Fruit fly (Drosophila melanogaster) whole organism, prepupa: ENCODE data around the gene FoxP.

Source experiments
- Blimp-1 ChIP-seq: fragments of 200-800 bp; sonication (Bioruptor generic); optimal IDR thresholded peaks from 3 replicates; lab custom pipeline; 2017; ENCODE audit warnings: missing biosample characterization, missing genetic modification characterization, mild to moderate bottlenecking, moderate library complexity, missing genetic modification reagents
- CG10669 ChIP-seq: fragments of 200-800 bp; sonication (Bioruptor generic); optimal IDR thresholded peaks from 3 replicates; lab custom pipeline; 2018; ENCODE audit warnings: missing biosample characterization, mild to moderate bottlenecking, missing genetic modification characterization, moderate library complexity
- CG11294 ChIP-seq: fragments of 200-800 bp; sonication (Bioruptor generic); IDR thresholded peaks from 2 replicates; pipeline ENCODE4 v1.3.6; 2022; ENCODE audit warnings: missing biosample characterization, missing genetic modification characterization
- CG11902 ChIP-seq: fragments of 200-800 bp; sonication (Bioruptor generic); optimal IDR thresholded peaks from 3 replicates; lab custom pipeline; 2016; ENCODE audit warnings: missing biosample characterization, missing genetic modification characterization
- CG15336 ChIP-seq: fragments of 200-800 bp; sonication (Bioruptor generic); IDR thresholded peaks from 2 replicates; pipeline ENCODE4 v1.3.6; 2022; ENCODE audit warnings: missing biosample characterization, missing genetic modification characterization
- CG1621 ChIP-seq: fragments of 200-800 bp; sonication (Bioruptor generic); optimal IDR thresholded peaks from 3 replicates; lab custom pipeline; 2018; ENCODE audit warnings: missing biosample characterization, mild to moderate bottlenecking, missing genetic modification characterization
- CG16779 ChIP-seq: fragments of 200-800 bp; sonication (Bioruptor generic); optimal IDR thresholded peaks from 3 replicates; lab custom pipeline; 2017; ENCODE audit warnings: missing biosample characterization, mild to moderate bottlenecking, missing genetic modification characterization
- CG31627 ChIP-seq: fragments of 200-800 bp; sonication (Bioruptor generic); optimal IDR thresholded peaks from 3 replicates; lab custom pipeline; 2016; ENCODE audit warnings: missing biosample characterization, missing genetic modification characterization
- CG32006 ChIP-seq: fragments of 200-800 bp; sonication (Bioruptor generic); optimal IDR thresholded peaks from 3 replicates; lab custom pipeline; 2017; ENCODE audit warnings: missing biosample characterization, mild to moderate bottlenecking, missing genetic modification characterization
- CG4318 ChIP-seq: fragments of 200-800 bp; sonication (Bioruptor generic); optimal IDR thresholded peaks from 3 replicates; lab custom pipeline; 2017; ENCODE audit warnings: missing biosample characterization, mild to moderate bottlenecking, missing genetic modification characterization
- CG6163 ChIP-seq: fragments of 200-800 bp; sonication (Bioruptor generic); IDR thresholded peaks from 3 replicates; pipeline ENCODE4 v1.3.6; 2022; ENCODE audit warnings: missing biosample characterization, missing genetic modification characterization
- CG6276 ChIP-seq: fragments of 200-800 bp; sonication (Bioruptor generic); optimal IDR thresholded peaks from 2 replicates; lab custom pipeline; 2017; ENCODE audit warnings: missing biosample characterization, mild to moderate bottlenecking, missing genetic modification characterization
- CG6808 ChIP-seq: fragments of 200-800 bp; sonication (Bioruptor generic); optimal IDR thresholded peaks from 3 replicates; lab custom pipeline; 2017; ENCODE audit warnings: missing biosample characterization, missing genetic modification characterization, mild to moderate bottlenecking, moderate library complexity, missing genetic modification reagents
- CG6854 ChIP-seq: fragments of 200-800 bp; sonication (Bioruptor generic); optimal IDR thresholded peaks from 2 replicates; lab custom pipeline; 2017; ENCODE audit warnings: missing biosample characterization, mild to moderate bottlenecking, missing genetic modification characterization
- CG8119 ChIP-seq: fragments of 200-800 bp; sonication (Bioruptor generic); IDR thresholded peaks from 3 replicates; pipeline ENCODE4 v1.3.6; 2022; ENCODE audit warnings: missing biosample characterization, missing genetic modification characterization
- CG8319 ChIP-seq: fragments of 200-800 bp; sonication (Bioruptor generic); optimal IDR thresholded peaks from 3 replicates; lab custom pipeline; 2016; ENCODE audit warnings: missing biosample characterization, missing genetic modification characterization
- Eip75B ChIP-seq: fragments of 200-800 bp; sonication (Bioruptor generic); optimal IDR thresholded peaks from 3 replicates; lab custom pipeline; 2016; ENCODE audit warnings: missing biosample characterization, missing genetic modification characterization
- Eip93F ChIP-seq: fragments of 200-800 bp; sonication (Bioruptor generic); optimal IDR thresholded peaks from 2 replicates; lab custom pipeline; 2016; ENCODE audit warnings: missing biosample characterization, mild to moderate bottlenecking, missing genetic modification characterization
- Ets21C ChIP-seq: fragments of 200-800 bp; sonication (Bioruptor generic); optimal IDR thresholded peaks from 3 replicates; lab custom pipeline; 2016; ENCODE audit warnings: missing biosample characterization, missing genetic modification characterization
- Gug ChIP-seq: fragments of 200-800 bp; sonication (Bioruptor generic); IDR thresholded peaks from 2 replicates; pipeline ENCODE4 v1.3.6; 2022; ENCODE audit warnings: missing biosample characterization, missing genetic modification characterization
- Hr38 ChIP-seq: sonication (Bioruptor generic); optimal IDR thresholded peaks from 2 replicates; lab custom pipeline; 2016; ENCODE audit warnings: missing biosample characterization, missing genetic modification characterization
- Hr4 ChIP-seq: fragments of 200-800 bp; sonication (Bioruptor generic); optimal IDR thresholded peaks from 3 replicates; lab custom pipeline; 2016; ENCODE audit warnings: missing biosample characterization, missing genetic modification characterization
- Lpt ChIP-seq: fragments of 200-800 bp; sonication (Bioruptor generic); optimal IDR thresholded peaks from 3 replicates; lab custom pipeline; 2016; ENCODE audit warnings: missing biosample characterization, missing genetic modification characterization
- Met ChIP-seq: fragments of 200-800 bp; sonication (Bioruptor generic); optimal IDR thresholded peaks from 3 replicates; lab custom pipeline; 2016; ENCODE audit warnings: missing biosample characterization, missing genetic modification characterization
- OdsH ChIP-seq: fragments of 200-800 bp; sonication (Bioruptor generic); optimal IDR thresholded peaks from 3 replicates; lab custom pipeline; 2016; ENCODE audit warnings: missing biosample characterization, missing genetic modification characterization
- Smox ChIP-seq: fragments of 200-800 bp; sonication (Bioruptor generic); optimal IDR thresholded peaks from 3 replicates; lab custom pipeline; 2016; ENCODE audit warnings: missing biosample characterization, missing genetic modification characterization
- Sox15 ChIP-seq: fragments of 200-800 bp; sonication (Bioruptor generic); optimal IDR thresholded peaks from 3 replicates; lab custom pipeline; 2016; ENCODE audit warnings: missing biosample characterization, missing genetic modification characterization
- achi ChIP-seq: fragments of 200-800 bp; sonication (Bioruptor generic); optimal IDR thresholded peaks from 3 replicates; lab custom pipeline; 2016; ENCODE audit warnings: missing biosample characterization, missing genetic modification characterization
- acj6 ChIP-seq: fragments of 200-800 bp; sonication (Bioruptor generic); optimal IDR thresholded peaks from 3 replicates; lab custom pipeline; 2016; ENCODE audit warnings: missing biosample characterization, missing genetic modification characterization
- cyc ChIP-seq: fragments of 200-800 bp; sonication (Bioruptor generic); optimal IDR thresholded peaks from 3 replicates; lab custom pipeline; 2016; ENCODE audit warnings: missing biosample characterization, missing genetic modification characterization
- dsx ChIP-seq: fragments of 200-800 bp; optimal IDR thresholded peaks from 3 replicates; lab custom pipeline; 2019; ENCODE audit warnings: missing biosample characterization, mild to moderate bottlenecking, missing genetic modification characterization, moderate library complexity; ENCODE audit not compliant: poor library complexity, severe bottlenecking
- esn ChIP-seq: fragments of 200-800 bp; sonication (Bioruptor generic); optimal IDR thresholded peaks from 2 replicates; lab custom pipeline; 2016; ENCODE audit warnings: missing biosample characterization, mild to moderate bottlenecking, missing genetic modification characterization, moderate library complexity
- fd59A ChIP-seq: fragments of 200-800 bp; sonication (Bioruptor generic); optimal IDR thresholded peaks from 2 replicates; lab custom pipeline; 2017; ENCODE audit warnings: missing biosample characterization, mild to moderate bottlenecking, missing genetic modification characterization, missing genetic modification reagents
- fkh ChIP-seq: fragments of 200-800 bp; sonication (Bioruptor generic); optimal IDR thresholded peaks from 3 replicates; lab custom pipeline; 2017; ENCODE audit warnings: missing biosample characterization, mild to moderate bottlenecking, missing genetic modification characterization, moderate library complexity
- lz ChIP-seq: fragments of 200-800 bp; sonication (Bioruptor generic); optimal IDR thresholded peaks from 3 replicates; lab custom pipeline; 2016; ENCODE audit warnings: missing biosample characterization, missing genetic modification characterization
- net ChIP-seq: fragments of 200-800 bp; sonication (Bioruptor generic); optimal IDR thresholded peaks from 3 replicates; lab custom pipeline; 2016; ENCODE audit warnings: missing biosample characterization, missing genetic modification characterization
- pdm3 ChIP-seq: fragments of 200-800 bp; sonication (Bioruptor generic); optimal IDR thresholded peaks from 3 replicates; lab custom pipeline; 2016; ENCODE audit warnings: missing biosample characterization, missing genetic modification characterization
- salr ChIP-seq, 2 experiments: fragments of 200-800 bp; sonication (Bioruptor generic); optimal IDR thresholded peaks; 3 replicates each; lab custom pipeline; 2016 to 2018; ENCODE audit warnings: missing biosample characterization in 2 of 2, missing genetic modification characterization in 2 of 2, mild to moderate bottlenecking in 1 of 2
- spab ChIP-seq: fragments of 200-800 bp; sonication (Bioruptor generic); optimal IDR thresholded peaks from 2 replicates; lab custom pipeline; 2017; ENCODE audit warnings: missing biosample characterization, mild to moderate bottlenecking, missing genetic modification characterization, missing genetic modification reagents
- ss ChIP-seq, 2 experiments: fragments of 200-800 bp; sonication (Bioruptor generic); optimal IDR thresholded peaks; 2 replicates in 1 of 2; 3 replicates in 1 of 2; lab custom pipeline; 2017 to 2018; ENCODE audit warnings: mild to moderate bottlenecking in 2 of 2, missing biosample characterization in 2 of 2, missing genetic modification characterization in 2 of 2, moderate library complexity in 1 of 2
- svp ChIP-seq: fragments of 200-800 bp; sonication (Bioruptor generic); peaks from one replicate; lab custom pipeline; 2016; ENCODE audit warnings: missing biosample characterization, missing genetic modification characterization
- vri ChIP-seq: fragments of 200-800 bp; sonication (Bioruptor generic); optimal IDR thresholded peaks from 3 replicates; lab custom pipeline; 2016; ENCODE audit warnings: missing biosample characterization, mild to moderate bottlenecking, missing genetic modification characterization

The FoxP gene

DNA sequence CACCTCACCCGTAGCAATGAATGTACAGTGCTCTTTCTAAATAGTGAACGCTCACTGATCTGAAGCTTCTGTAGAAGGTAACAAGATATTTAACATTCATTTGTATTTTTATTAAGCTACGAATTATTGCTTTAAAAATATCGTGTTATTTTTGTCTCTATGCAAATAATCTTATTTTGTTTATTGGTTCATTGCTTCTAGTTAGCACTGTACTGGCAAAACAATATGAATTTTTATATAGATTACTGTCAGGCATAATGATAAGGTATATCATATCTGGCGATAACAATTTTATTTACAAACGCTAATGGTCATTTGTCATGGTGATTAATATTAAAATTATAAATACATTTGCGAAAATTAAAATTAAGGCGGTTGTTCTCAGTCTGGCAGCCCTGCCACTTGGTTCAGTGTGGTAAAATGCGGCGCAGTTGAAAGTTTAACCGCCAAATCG is 40.9 kb upstream of the FoxP start, which contains the start of gene CG9471 (continued):
- TF ChIP-seq acj6 (GFP tag; lab: Kevin White, UChicago) (peak; percentile 96), CG4318 (GFP tag; lab: Kevin White, UChicago) (no peak), net (GFP tag; lab: Kevin White, UChicago) (peak; percentile 95), lz (peak; percentile 96), Eip93F (GFP tag; lab: Kevin White, UChicago) (peak; percentile 94), Hr4 (GFP tag; lab: Kevin White, UChicago) (peak; percentile 96), vri (GFP tag; lab: Kevin White, UChicago) (peak; percentile 98), CG6854 (GFP tag; lab: Kevin White, UChicago) (peak; percentile 87)

DNA sequence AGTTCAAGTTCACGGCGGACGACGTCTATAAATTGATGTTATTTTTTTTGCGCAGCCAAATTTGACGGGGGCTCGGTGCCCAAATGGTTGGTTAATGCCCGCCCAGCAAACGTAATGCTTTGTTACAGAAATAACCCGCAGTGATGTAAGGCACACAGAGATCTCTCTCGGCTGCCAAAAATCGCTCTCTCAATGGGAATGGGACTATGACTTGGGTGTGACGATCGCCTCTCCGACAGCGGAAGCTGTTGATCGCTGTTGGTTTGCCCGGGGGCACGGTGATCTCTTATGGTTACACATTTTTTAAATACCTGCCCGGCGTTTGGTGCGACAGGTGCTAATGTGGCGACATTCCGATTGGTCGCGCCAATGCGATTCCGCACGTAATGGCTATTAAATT is 39.5 kb upstream of the FoxP start:
- peak; percentile 63 for TF ChIP-seq vri (GFP tag; lab: Kevin White, UChicago)
- no peak for TF ChIP-seq esn

DNA sequence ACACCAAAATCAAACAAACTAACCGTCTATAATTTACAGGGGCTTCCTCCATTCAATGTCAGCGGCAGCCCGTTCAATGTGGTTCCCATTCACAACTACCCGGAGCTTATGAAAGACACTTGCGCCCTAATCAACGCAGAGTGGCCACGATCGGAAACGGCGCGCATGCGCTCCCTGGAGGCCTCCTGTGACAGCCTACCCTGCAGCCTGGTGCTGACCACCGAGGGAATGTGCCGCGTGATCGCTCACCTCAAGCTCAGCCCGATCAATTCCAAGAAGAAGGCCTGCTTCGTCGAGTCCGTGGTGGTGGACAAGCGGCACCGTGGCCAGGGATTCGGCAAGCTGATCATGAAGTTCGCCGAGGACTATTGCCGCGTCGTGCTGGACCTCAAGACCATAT is 38.2 kb upstream of the FoxP start, which contains the start of gene MED6:
MED6 (minus strand) TSS at position 101 of the 400 bp plus-strand sequence.
- no peak for TF ChIP-seq CG6163 (GFP tag; lab: Robert Waterston, UW)
- TF ChIP-seq CG32006 (GFP tag; lab: Kevin White, UChicago), result no peak
- TF ChIP-seq spab (GFP tag; lab: Kevin White, UChicago), result no peak
- TF ChIP-seq CG31627 (GFP tag; lab: Kevin White, UChicago), result no peak
- no peak for TF ChIP-seq acj6 (GFP tag; lab: Kevin White, UChicago)
- no peak for TF ChIP-seq CG16779 (tag; lab: Kevin White, UChicago)
- no peak for TF ChIP-seq CG11294 (GFP tag; lab: Robert Waterston, UW)
- no peak for TF ChIP-seq CG8119
- no peak for TF ChIP-seq cyc
- TF ChIP-seq OdsH (GFP tag; lab: Kevin White, UChicago), result no peak
- no peak for TF ChIP-seq svp (GFP tag; lab: Kevin White, UChicago)

DNA sequence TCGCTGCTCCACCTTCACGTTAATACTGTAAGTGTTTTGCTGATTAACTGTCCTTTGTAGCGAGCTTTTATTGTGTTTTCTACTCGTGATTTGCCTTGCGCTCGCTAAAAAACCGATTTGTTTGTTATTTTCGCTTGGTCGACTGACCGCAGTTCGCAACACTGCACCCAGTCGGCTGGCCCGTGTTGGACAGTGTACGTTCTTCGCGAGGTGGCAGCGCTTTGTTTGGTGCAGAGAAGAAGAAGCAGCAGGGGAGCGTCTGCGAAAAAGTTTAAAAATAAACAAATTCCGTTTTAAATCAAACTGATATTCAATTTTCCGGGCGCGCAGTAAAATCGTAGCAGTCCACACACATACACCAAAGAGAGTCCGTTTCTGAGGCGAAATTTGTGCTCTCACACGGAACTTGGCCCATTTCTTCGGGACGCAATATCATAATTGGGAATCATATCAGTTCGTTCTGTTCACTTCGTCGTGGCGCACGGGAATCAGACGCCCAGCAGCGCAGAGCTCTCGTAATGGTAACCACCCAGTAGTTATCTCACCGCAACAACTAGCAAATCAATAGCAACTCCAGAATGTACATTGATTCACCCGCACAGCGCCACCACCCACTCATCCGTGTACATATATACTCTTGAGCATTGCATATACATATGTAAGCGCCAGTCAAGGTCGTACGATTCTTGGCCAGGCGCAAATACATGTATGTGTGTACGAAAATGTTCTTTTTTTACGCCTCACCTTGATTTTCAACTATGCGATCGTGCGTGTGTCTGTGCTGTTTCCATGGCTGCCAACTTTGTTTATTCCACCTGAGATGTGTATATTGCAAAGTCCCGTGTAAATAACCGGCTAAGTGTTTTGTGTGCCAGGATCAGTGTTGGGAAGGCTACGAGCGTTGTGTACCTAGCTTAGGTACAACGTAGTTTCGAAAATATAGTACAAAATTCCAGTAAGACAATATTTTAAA is 37.2 kb upstream of the FoxP start, which contains the start of gene Naa80:
Naa80 (plus strand) TSS at position 215 of the 973 bp plus-strand sequence.
- TF ChIP-seq Ets21C (GFP tag; lab: Kevin White, UChicago), result no peak
- peak; percentile 54 for TF ChIP-seq CG10669 (GFP tag; lab: Kevin White, UChicago)
- no peak for TF ChIP-seq Eip93F (GFP tag; lab: Kevin White, UChicago)
- peak; percentile 44 for TF ChIP-seq acj6 (GFP tag; lab: Kevin White, UChicago)
- no peak for TF ChIP-seq CG16779 (tag; lab: Kevin White, UChicago)
- TF ChIP-seq Hr38, result no peak
- peak; percentile 20 for TF ChIP-seq fd59A
- no peak for TF ChIP-seq CG6276 (GFP tag; lab: Kevin White, UChicago)
- TF ChIP-seq ss (GFP tag; optimal IDR thresholded peaks at IDR 0.05; lab: Kevin White, UChicago), result peak; percentile 47 to 65
- TF ChIP-seq achi, result peak; percentile 48
- peak; percentile 32 for TF ChIP-seq CG11902
- TF ChIP-seq fkh, result peak; percentile 80
- peak; percentile 8 for TF ChIP-seq CG8319 (GFP tag; lab: Kevin White, UChicago)
- no peak for TF ChIP-seq Blimp-1 (GFP tag; lab: Kevin White, UChicago)
- TF ChIP-seq CG15336 (GFP tag; lab: Robert Waterston, UW), result peak; percentile 40; the same call in 1 of the 2 replicates
- no peak for TF ChIP-seq pdm3
- no peak for TF ChIP-seq CG8119
- TF ChIP-seq CG32006 (GFP tag; lab: Kevin White, UChicago), result no peak
- peak in 1 of 2 experiments; percentile 56 for TF ChIP-seq salr (GFP tag; optimal IDR thresholded peaks at IDR 0.05; lab: Kevin White, UChicago)
- peak; percentile 64 for TF ChIP-seq Eip75B (GFP tag; lab: Kevin White, UChicago)
- no peak for TF ChIP-seq Hr4 (GFP tag; lab: Kevin White, UChicago)
- TF ChIP-seq dsx, result peak; percentile 50
- peak; percentile 83 for TF ChIP-seq CG1621
- TF ChIP-seq Gug (GFP tag; lab: Robert Waterston, UW), result no peak
- TF ChIP-seq Sox15 (GFP tag; lab: Kevin White, UChicago), result peak; percentile 24
- peak; percentile 57 for TF ChIP-seq CG6808 (GFP tag; lab: Kevin White, UChicago)
- peak; percentile 35 for TF ChIP-seq Lpt (GFP tag; lab: Kevin White, UChicago)
- peak; percentile 63 for TF ChIP-seq lz
- no peak for TF ChIP-seq Met (GFP tag; lab: Kevin White, UChicago)
- no peak for TF ChIP-seq Smox
